Worm (Caenorhabditis elegans): ENCODE data around the gene T12B5.15.

ce11 chrIII:946250-946725, 8.2 kb downstream of the T12B5.15 start, which contains the start of gene fbxa-60:
- TF ChIP-seq pha-4 (tag; optimal IDR thresholded peaks at IDR 0.05): no peak
- peak; percentile 60 for TF ChIP-seq unc-62 (GFP tag; optimal IDR thresholded peaks at IDR 0.05)
- no peak for TF ChIP-seq xnd-1 (tag; optimal IDR thresholded peaks at IDR 0.05)
- no peak for TF ChIP-seq mes-4 (tag; optimal IDR thresholded peaks at IDR 0.05)
- TF ChIP-seq snpc-4 (GFP tag; optimal IDR thresholded peaks at IDR 0.05): no peak
- no peak for TF ChIP-seq snpc-4 (tag; optimal IDR thresholded peaks at IDR 0.05)
- no peak for TF ChIP-seq Y56A3A.18 (GFP tag; IDR thresholded peaks at IDR 0.05)
- no peak for TF ChIP-seq ztf-28 (GFP tag; IDR thresholded peaks at IDR 0.05)
- TF ChIP-seq ekl-4 (GFP tag; IDR thresholded peaks at IDR 0.05): no peak
- TF ChIP-seq F49E8.2 (tag; optimal IDR thresholded peaks at IDR 0.05; ENCODE audit: insufficient read depth): no peak
- TF ChIP-seq ama-1 (optimal IDR thresholded peaks at IDR 0.05): no peak
- TF ChIP-seq ama-1 (GFP tag; optimal IDR thresholded peaks at IDR 0.05): no peak
- no peak for TF ChIP-seq Y79H2A.3 (GFP tag; conservative IDR thresholded peaks at IDR 0.05)

All from whole organism, young adult.